Fruit fly (Drosophila melanogaster): ENCODE data around the gene CG10208.

- no peak for TF ChIP-seq CG1621 (tag; optimal IDR thresholded peaks at IDR 0.05)
- TF ChIP-seq net (GFP tag; optimal IDR thresholded peaks at IDR 0.05) = no peak
- TF ChIP-seq Hr39 (GFP tag; optimal IDR thresholded peaks at IDR 0.05) = no peak
These were observed 43.8 kb upstream of the CG10208 start for dm6 chr3R:23817566-23818202.

All from whole organism, prepupa.